Fruit fly (Drosophila melanogaster) whole organism, embryonic: Measurements from ENCODE around the gene CG42488.

Experiments used
- Atf6 ChIP-seq: fragments of 200-800 bp; sonication (Bioruptor generic); IDR thresholded peaks from 2 replicates; pipeline ENCODE4 v1.3.6; 2022; ENCODE audit warnings: missing biosample characterization, missing genetic modification characterization
- BEAF-32 ChIP-seq: fragments of 200-800 bp; sonication (Bioruptor generic); optimal IDR thresholded peaks from 3 replicates; lab custom pipeline; 2017; ENCODE audit warnings: missing biosample characterization, missing genetic modification characterization, mild to moderate bottlenecking, moderate library complexity, missing genetic modification reagents
- CG10321 ChIP-seq: fragments of 200-800 bp; sonication (Bioruptor generic); IDR thresholded peaks from 2 replicates; pipeline ENCODE4 v1.3.6; 2022; ENCODE audit warnings: missing biosample characterization, missing genetic modification characterization
- CG11504 ChIP-seq: fragments of 200-800 bp; sonication (Bioruptor generic); optimal IDR thresholded peaks from 3 replicates; lab custom pipeline; 2019; ENCODE audit warnings: missing biosample characterization, mild to moderate bottlenecking, missing genetic modification characterization, moderate library complexity
- CG12391 ChIP-seq: fragments of 200-800 bp; sonication (Bioruptor generic); optimal IDR thresholded peaks from 3 replicates; lab custom pipeline; 2018; ENCODE audit warnings: missing biosample characterization, mild to moderate bottlenecking, missing genetic modification characterization, moderate library complexity
- CG13894 ChIP-seq: fragments of 200-800 bp; sonication (Bioruptor generic); optimal IDR thresholded peaks from 3 replicates; lab custom pipeline; 2018; ENCODE audit warnings: missing biosample characterization, mild to moderate bottlenecking, missing genetic modification characterization, moderate library complexity
- CG14014 ChIP-seq: fragments of 200-800 bp; sonication (Bioruptor generic); IDR thresholded peaks from 2 replicates; pipeline ENCODE4 v1.3.6; 2022; ENCODE audit warnings: missing biosample characterization, missing genetic modification characterization
- CG15011 ChIP-seq: fragments of 200-800 bp; sonication (Bioruptor generic); optimal IDR thresholded peaks from 3 replicates; lab custom pipeline; 2018; ENCODE audit warnings: missing biosample characterization, mild to moderate bottlenecking, missing genetic modification characterization
- CG15514 ChIP-seq: fragments of 200-800 bp; sonication (Bioruptor generic); optimal IDR thresholded peaks from 3 replicates; lab custom pipeline; 2017; ENCODE audit warnings: missing biosample characterization, missing genetic modification characterization, mild to moderate bottlenecking, moderate library complexity, missing genetic modification reagents
- CG16815 ChIP-seq: fragments of 200-800 bp; sonication (Bioruptor generic); optimal IDR thresholded peaks from 3 replicates; lab custom pipeline; 2017; ENCODE audit warnings: missing biosample characterization, mild to moderate bottlenecking, missing genetic modification characterization
- CG17328 ChIP-seq: fragments of 200-800 bp; sonication (Bioruptor generic); IDR thresholded peaks from 2 replicates; pipeline ENCODE4 v1.3.6; 2022; ENCODE audit warnings: missing biosample characterization, missing genetic modification characterization
- CG17385 ChIP-seq: fragments of 200-800 bp; sonication (Bioruptor generic); optimal IDR thresholded peaks from 3 replicates; lab custom pipeline; 2018; ENCODE audit warnings: missing biosample characterization, mild to moderate bottlenecking, missing genetic modification characterization
- CG17829 ChIP-seq: fragments of 200-800 bp; optimal IDR thresholded peaks from 2 replicates; lab custom pipeline; 2019; ENCODE audit warnings: missing biosample characterization, mild to moderate bottlenecking, missing genetic modification characterization, moderate library complexity
- CG18262 ChIP-seq: fragments of 200-800 bp; optimal IDR thresholded peaks from 3 replicates; lab custom pipeline; 2019; ENCODE audit warnings: missing biosample characterization, mild to moderate bottlenecking, missing genetic modification characterization, moderate library complexity
- CG30431 ChIP-seq: fragments of 200-800 bp; sonication (Bioruptor generic); optimal IDR thresholded peaks from 2 replicates; lab custom pipeline; 2017; ENCODE audit warnings: missing biosample characterization, missing genetic modification characterization
- CG32772 ChIP-seq: fragments of 200-800 bp; sonication (Bioruptor generic); IDR thresholded peaks from 2 replicates; pipeline ENCODE4 v1.3.6; 2022; ENCODE audit warnings: missing biosample characterization, missing genetic modification characterization
- CG33557 ChIP-seq: fragments of 200-800 bp; sonication (Bioruptor generic); optimal IDR thresholded peaks from 2 replicates; lab custom pipeline; 2019; ENCODE audit warnings: missing biosample characterization, mild to moderate bottlenecking, missing genetic modification characterization, moderate library complexity
- CG43689 ChIP-seq: fragments of 200-800 bp; sonication (Bioruptor generic); IDR thresholded peaks from 2 replicates; pipeline ENCODE4 v1.3.6; 2022; ENCODE audit warnings: missing biosample characterization, missing genetic modification characterization
- CG5245 ChIP-seq: fragments of 200-800 bp; sonication (Bioruptor generic); optimal IDR thresholded peaks from 3 replicates; lab custom pipeline; 2016; ENCODE audit warnings: missing biosample characterization, missing genetic modification characterization
- CG6813 ChIP-seq: fragments of 200-800 bp; sonication (Bioruptor generic); optimal IDR thresholded peaks from 2 replicates; lab custom pipeline; 2017; ENCODE audit warnings: missing biosample characterization, missing genetic modification characterization, mild to moderate bottlenecking, moderate library complexity, missing genetic modification reagents
- CG7786 ChIP-seq: fragments of 200-800 bp; sonication (Bioruptor generic); optimal IDR thresholded peaks from 2 replicates; lab custom pipeline; 2016; ENCODE audit warnings: missing biosample characterization, missing genetic modification characterization
- Dad ChIP-seq: fragments of 200-800 bp; sonication (Bioruptor generic); optimal IDR thresholded peaks from 3 replicates; lab custom pipeline; 2016; ENCODE audit warnings: missing biosample characterization, missing genetic modification characterization
- E2f2 ChIP-seq: fragments of 200-800 bp; sonication (Bioruptor generic); IDR thresholded peaks from 2 replicates; pipeline ENCODE4 v1.3.6; 2022; ENCODE audit warnings: missing biosample characterization, missing genetic modification characterization
- ERR ChIP-seq: fragments of 200-800 bp; sonication (Bioruptor generic); optimal IDR thresholded peaks from 2 replicates; lab custom pipeline; 2016; ENCODE audit warnings: missing biosample characterization, missing genetic modification characterization
- Fer1 ChIP-seq: fragments of 200-800 bp; sonication (Bioruptor generic); optimal IDR thresholded peaks from 2 replicates; lab custom pipeline; 2017; ENCODE audit warnings: missing biosample characterization, mild to moderate bottlenecking, missing genetic modification characterization
- Fer3 ChIP-seq: fragments of 200-800 bp; sonication (Bioruptor generic); optimal IDR thresholded peaks from 2 replicates; lab custom pipeline; 2018; ENCODE audit warnings: missing biosample characterization, mild to moderate bottlenecking, missing genetic modification characterization, moderate library complexity
- H2.0 ChIP-seq: fragments of 200-800 bp; sonication (Bioruptor generic); IDR thresholded peaks from 2 replicates; pipeline ENCODE4 v1.3.6; 2022; ENCODE audit warnings: missing biosample characterization, missing genetic modification characterization
- Hand ChIP-seq: fragments of 200-800 bp; sonication (Bioruptor generic); optimal IDR thresholded peaks from 2 replicates; lab custom pipeline; 2017; ENCODE audit warnings: mild to moderate bottlenecking, missing biosample characterization, missing genetic modification reagents, missing genetic modification characterization
- Hr78 ChIP-seq, 2 experiments: fragments of 200-800 bp in 1 of 2; fragments of >200 bp in 1 of 2; sonication (Bioruptor generic) in 1 of 2; optimal IDR thresholded peaks; 2 replicates each; lab custom pipeline; 2017 to 2019; ENCODE audit warnings: missing biosample characterization in 2 of 2, missing genetic modification characterization in 2 of 2, mild to moderate bottlenecking in 1 of 2, moderate library complexity in 1 of 2
- Max ChIP-seq: fragments of 200-800 bp; sonication (Bioruptor generic); optimal IDR thresholded peaks from 2 replicates; lab custom pipeline; 2016; ENCODE audit warnings: missing biosample characterization, mild to moderate bottlenecking, missing genetic modification characterization
- Oaz ChIP-seq: fragments of 200-800 bp; sonication (Bioruptor generic); IDR thresholded peaks from 2 replicates; pipeline ENCODE4 v1.3.6; 2022; ENCODE audit warnings: missing biosample characterization, missing genetic modification characterization
- Sry-δ ChIP-seq: fragments of 200-800 bp; sonication (Bioruptor generic); optimal IDR thresholded peaks from 2 replicates; lab custom pipeline; 2016; ENCODE audit warnings: missing biosample characterization, missing genetic modification characterization
- Ssrp ChIP-seq: fragments of 200-800 bp; sonication (Bioruptor generic); optimal IDR thresholded peaks from 2 replicates; lab custom pipeline; 2018; ENCODE audit warnings: missing biosample characterization, mild to moderate bottlenecking, missing genetic modification characterization, moderate library complexity
- abd-A ChIP-seq: fragments of 200-800 bp; sonication (Bioruptor generic); optimal IDR thresholded peaks from 3 replicates; lab custom pipeline; 2019; ENCODE audit warnings: missing biosample characterization, mild to moderate bottlenecking, missing genetic modification characterization, moderate library complexity
- amos ChIP-seq: fragments of 200-800 bp; sonication (Bioruptor generic); IDR thresholded peaks from 2 replicates; pipeline ENCODE4 v1.3.6; 2022; ENCODE audit warnings: missing biosample characterization, missing genetic modification characterization; ENCODE audit not compliant: partially characterized antibody
- btn ChIP-seq: fragments of 200-800 bp; sonication (Bioruptor generic); optimal IDR thresholded peaks from 2 replicates; lab custom pipeline; 2016; ENCODE audit warnings: missing biosample characterization, missing genetic modification characterization
- crol ChIP-seq: fragments of 200-800 bp; sonication (Bioruptor generic); IDR thresholded peaks from 2 replicates; pipeline ENCODE4 v1.3.6; 2022; ENCODE audit warnings: missing biosample characterization, missing genetic modification characterization
- cwo ChIP-seq: fragments of 200-800 bp; sonication (Bioruptor generic); optimal IDR thresholded peaks from 3 replicates; lab custom pipeline; 2017; ENCODE audit warnings: missing biosample characterization, missing genetic modification characterization, mild to moderate bottlenecking, moderate library complexity, missing genetic modification reagents
- en ChIP-seq: fragments of 200-800 bp; sonication (Bioruptor generic); optimal IDR thresholded peaks from 2 replicates; lab custom pipeline; 2016; ENCODE audit warnings: missing biosample characterization, missing genetic modification characterization
- fru ChIP-seq: fragments of >200 bp; optimal IDR thresholded peaks from 2 replicates; lab custom pipeline; 2017
- h ChIP-seq: fragments of >200 bp; optimal IDR thresholded peaks from 2 replicates; lab custom pipeline; 2017
- kah ChIP-seq: fragments of 200-800 bp; sonication (Bioruptor generic); optimal IDR thresholded peaks from 2 replicates; lab custom pipeline; 2018; ENCODE audit warnings: missing biosample characterization, mild to moderate bottlenecking, missing genetic modification characterization
- nmo ChIP-seq: fragments of 200-800 bp; sonication (Bioruptor generic); optimal IDR thresholded peaks from 2 replicates; lab custom pipeline; 2018; ENCODE audit warnings: missing biosample characterization, mild to moderate bottlenecking, missing genetic modification characterization, moderate library complexity
- slou ChIP-seq: fragments of 200-800 bp; sonication (Bioruptor generic); optimal IDR thresholded peaks from 3 replicates; lab custom pipeline; 2016; ENCODE audit warnings: missing biosample characterization, missing genetic modification characterization
- slp2 ChIP-seq: fragments of 200-800 bp; sonication (Bioruptor generic); optimal IDR thresholded peaks from 2 replicates; lab custom pipeline; 2016; ENCODE audit warnings: missing biosample characterization, missing genetic modification characterization
- stwl ChIP-seq: fragments of 200-800 bp; sonication (Bioruptor generic); optimal IDR thresholded peaks from 3 replicates; lab custom pipeline; 2018; ENCODE audit warnings: missing biosample characterization, mild to moderate bottlenecking, missing genetic modification characterization, moderate library complexity
- usp ChIP-seq: fragments of >200 bp; optimal IDR thresholded peaks from 2 replicates; lab custom pipeline; 2017; ENCODE audit warnings: missing biosample characterization, missing genetic modification characterization
- zen2 ChIP-seq: fragments of 200-800 bp; sonication (Bioruptor generic); IDR thresholded peaks from 3 replicates; pipeline ENCODE4 v1.3.6; 2022; ENCODE audit warnings: missing biosample characterization, missing genetic modification characterization; ENCODE audit not compliant: partially characterized antibody

Gene CG42488

dm6 chr3R:25472635-25473552 lies 10.0 kb upstream of the CG42488 start, which contains the start of the genes Fur1 and Vps33B (continued):
- TF ChIP-seq slou (GFP tag; lab: Kevin White, UChicago) (peak; percentile 95), CG10321 (GFP tag; lab: Robert Waterston, UW) (peak; percentile 78), Sry-δ (GFP tag; lab: Kevin White, UChicago) (peak; percentile 93), Max (GFP tag; lab: Kevin White, UChicago) (peak; percentile 99), Fer1 (peak; percentile 96), Fer3 (tag; lab: Kevin White, UChicago) (peak; percentile 94), CG17385 (GFP tag; lab: Kevin White, UChicago) (peak; percentile 92), zen2 (GFP tag; lab: Robert Waterston, UW) (peak; percentile 74), usp (GFP tag; lab: Kevin White, UChicago) (no peak), btn (GFP tag; lab: Kevin White, UChicago) (peak; percentile 97), CG15514 (GFP tag; lab: Kevin White, UChicago) (peak; percentile 99), CG18262 (tag; lab: Kevin White, UChicago) (peak; percentile 97), CG17328 (peak; percentile 93), Atf6 (GFP tag; lab: Robert Waterston, UW) (peak; percentile 96), fru (lab: Kevin White, UChicago) (no peak), CG43689 (GFP tag; lab: Robert Waterston, UW) (peak; percentile 78), kah (GFP tag; lab: Kevin White, UChicago) (peak; percentile 84), h (no peak), E2f2 (GFP tag; lab: Robert Waterston, UW) (peak; percentile 81), CG30431 (peak; percentile 97), CG32772 (peak; percentile 95), CG5245 (GFP tag; lab: Kevin White, UChicago) (peak; percentile 95), Ssrp (tag; lab: Kevin White, UChicago) (peak; percentile 97), CG12391 (tag; lab: Kevin White, UChicago) (peak; percentile 98), stwl (tag; lab: Kevin White, UChicago) (peak; percentile 60), amos (GFP tag; lab: Robert Waterston, UW) (peak; percentile 88), CG7786 (peak; percentile 98), Hr78 (GFP tag; optimal IDR thresholded peaks at IDR 0.05; lab: Kevin White, UChicago) (no peak), CG6813 (GFP tag; lab: Kevin White, UChicago) (peak; percentile 88), CG13894 (tag; lab: Kevin White, UChicago) (peak; percentile 91), BEAF-32 (peak; percentile 90), Oaz (GFP tag; lab: Robert Waterston, UW) (peak; percentile 94), CG11504 (tag; lab: Kevin White, UChicago) (peak; percentile 95), abd-A (tag; lab: Kevin White, UChicago) (peak; percentile 91), Dad (GFP tag; lab: Kevin White, UChicago) (peak; percentile 98), H2.0 (GFP tag; lab: Robert Waterston, UW) (peak; percentile 94), CG16815 (GFP tag; lab: Kevin White, UChicago) (peak; percentile 98), nmo (GFP tag; lab: Kevin White, UChicago) (peak; percentile 98), ERR (peak; percentile 96), cwo (GFP tag; lab: Kevin White, UChicago) (peak; percentile 91), Hand (peak; percentile 87), slp2 (GFP tag; lab: Kevin White, UChicago) (peak; percentile 97), CG14014 (GFP tag; lab: Robert Waterston, UW) (peak; percentile 94), CG33557 (GFP tag; lab: Kevin White, UChicago) (peak; percentile 94), en (GFP tag; lab: Kevin White, UChicago) (peak; percentile 94), crol (GFP tag; lab: Robert Waterston, UW) (peak; percentile 55; the same call in 1 of the 2 replicates), CG15011 (GFP tag; lab: Kevin White, UChicago) (peak; percentile 93), CG17829 (tag; lab: Kevin White, UChicago) (peak; percentile 98)
